Fruit fly (Drosophila melanogaster) whole organism, wandering third instar larva: ENCODE measurements around the gene CG33688.

Experiments
- Abd-B ChIP-seq: fragments of >200 bp; optimal IDR thresholded peaks from 2 replicates; lab custom pipeline; 2017; ENCODE audit warnings: missing biosample characterization, missing genetic modification characterization
- CG32264 ChIP-seq: fragments of 200-800 bp; sonication (Bioruptor generic); optimal IDR thresholded peaks from 2 replicates; lab custom pipeline; 2016; ENCODE audit warnings: missing biosample characterization, missing genetic modification characterization
- CG9705 ChIP-seq: fragments of 200-800 bp; sonication (Bioruptor generic); optimal IDR thresholded peaks from 2 replicates; lab custom pipeline; 2018; ENCODE audit warnings: missing biosample characterization, mild to moderate bottlenecking, missing genetic modification characterization
- CrebA ChIP-seq: fragments of 200-800 bp; sonication (Bioruptor generic); optimal IDR thresholded peaks from 2 replicates; lab custom pipeline; 2016; ENCODE audit warnings: missing biosample characterization, mild to moderate bottlenecking, missing genetic modification characterization, borderline replicate concordance
- Dfd ChIP-seq: fragments of >200 bp; optimal IDR thresholded peaks from 2 replicates; lab custom pipeline; 2017; ENCODE audit warnings: missing biosample characterization, missing genetic modification characterization
- Dif ChIP-seq: fragments of 200-275, 200-300 bp; sonication (Bioruptor generic); optimal IDR thresholded peaks from 2 replicates; lab custom pipeline; 2018; ENCODE audit warnings: missing biosample characterization, missing genetic modification characterization; ENCODE audit not compliant: partially characterized antibody
- GATAd ChIP-seq: sonication (Bioruptor generic); optimal IDR thresholded peaks from 2 replicates; lab custom pipeline; 2016; ENCODE audit warnings: missing biosample characterization, missing genetic modification characterization
- HLH106 ChIP-seq: fragments of 200-800 bp; optimal IDR thresholded peaks from 3 replicates; lab custom pipeline; 2019; ENCODE audit warnings: missing biosample characterization, mild to moderate bottlenecking, missing genetic modification characterization, moderate library complexity
- Hnf4 ChIP-seq: fragments of 200-800 bp; sonication (Bioruptor generic); optimal IDR thresholded peaks from 2 replicates; lab custom pipeline; 2016; ENCODE audit warnings: missing biosample characterization, mild to moderate bottlenecking, missing genetic modification characterization
- Hr78 ChIP-seq: fragments of >200 bp; optimal IDR thresholded peaks from 2 replicates; lab custom pipeline; 2017; ENCODE audit warnings: missing biosample characterization, missing genetic modification characterization
- Hr83 ChIP-seq: fragments of 200-300 bp; sonication (Bioruptor generic); optimal IDR thresholded peaks from 2 replicates; lab custom pipeline; 2016; ENCODE audit warnings: missing biosample characterization, mild to moderate bottlenecking, missing genetic modification characterization, moderate library complexity; ENCODE audit not compliant: poor library complexity, severe bottlenecking
- Jra ChIP-seq: sonication (Bioruptor generic); optimal IDR thresholded peaks from 2 replicates; lab custom pipeline; 2016; ENCODE audit warnings: missing biosample characterization, missing genetic modification characterization
- Mio ChIP-seq: sonication (Bioruptor generic); optimal IDR thresholded peaks from 2 replicates; lab custom pipeline; 2016; ENCODE audit warnings: missing biosample characterization, missing genetic modification characterization
- Myc ChIP-seq: fragments of >200 bp; optimal IDR thresholded peaks from 2 replicates; lab custom pipeline; 2017
- N ChIP-seq: fragments of >200 bp; optimal IDR thresholded peaks from 2 replicates; lab custom pipeline; 2018; ENCODE audit warnings: missing biosample characterization, missing external identifiers, missing genetic modification characterization
- OdsH ChIP-seq: fragments of 200-800 bp; sonication (Bioruptor generic); optimal IDR thresholded peaks from 2 replicates; lab custom pipeline; 2016; ENCODE audit warnings: missing biosample characterization, mild to moderate bottlenecking, missing genetic modification characterization
- Rel ChIP-seq, 2 experiments: fragments of 200-800 bp; sonication (Bioruptor generic) in 1 of 2; optimal IDR thresholded peaks; 2 replicates in 1 of 2; 3 replicates in 1 of 2; lab custom pipeline; 2016 to 2019; ENCODE audit warnings: mild to moderate bottlenecking in 2 of 2, missing biosample characterization in 2 of 2, missing genetic modification characterization in 2 of 2, moderate library complexity in 1 of 2
- Sp1 ChIP-seq: fragments of 200-800 bp; sonication (Bioruptor generic); optimal IDR thresholded peaks from 3 replicates; lab custom pipeline; 2019; ENCODE audit warnings: missing biosample characterization, mild to moderate bottlenecking, missing genetic modification characterization, moderate library complexity
- Vsx2 ChIP-seq: fragments of 200-300, 225-300 bp; sonication (Bioruptor generic); optimal IDR thresholded peaks from 2 replicates; lab custom pipeline; 2018; ENCODE audit warnings: missing biosample characterization, missing genetic modification characterization; ENCODE audit not compliant: partially characterized antibody
- br ChIP-seq: fragments of 200-800 bp; sonication (Bioruptor generic); optimal IDR thresholded peaks from 2 replicates; lab custom pipeline; 2016; ENCODE audit warnings: missing biosample characterization, missing genetic modification characterization
- brk ChIP-seq: fragments of 200-800 bp; sonication (Bioruptor generic); optimal IDR thresholded peaks from 2 replicates; lab custom pipeline; 2016; ENCODE audit warnings: missing biosample characterization, mild to moderate bottlenecking, missing genetic modification characterization
- dl ChIP-seq, 2 experiments: fragments of 175-275, 200-275 bp in 1 of 2; fragments of 200-275 bp in 1 of 2; sonication (Bioruptor generic); optimal IDR thresholded peaks; lab custom pipeline; 2018; ENCODE audit warnings: mild to moderate bottlenecking in 2 of 2, missing biosample characterization in 2 of 2, missing genetic modification characterization in 2 of 2, moderate library complexity in 2 of 2; ENCODE audit not compliant: partially characterized antibody in 2 of 2, insufficient read depth in 1 of 2
- dmrt93B ChIP-seq: fragments of 200-800 bp; sonication (Bioruptor generic); optimal IDR thresholded peaks from 2 replicates; lab custom pipeline; 2018; ENCODE audit warnings: missing biosample characterization, mild to moderate bottlenecking, missing genetic modification characterization
- dsf ChIP-seq: sonication (Bioruptor generic); optimal IDR thresholded peaks from 2 replicates; lab custom pipeline; 2016; ENCODE audit warnings: missing biosample characterization, missing genetic modification characterization, borderline replicate concordance
- ey ChIP-seq: fragments of 200-800 bp; sonication (Bioruptor generic); optimal IDR thresholded peaks from 2 replicates; lab custom pipeline; 2016; ENCODE audit warnings: missing biosample characterization, missing genetic modification characterization
- foxo ChIP-seq, 2 experiments: fragments of 200-800 bp; sonication (Bioruptor generic); optimal IDR thresholded peaks; 2 replicates in 1 of 2; 3 replicates in 1 of 2; lab custom pipeline; 2016 to 2017; ENCODE audit warnings: missing biosample characterization in 2 of 2, missing genetic modification characterization in 2 of 2
- fru ChIP-seq: fragments of 200-800 bp; sonication (Bioruptor generic); optimal IDR thresholded peaks from 3 replicates; lab custom pipeline; 2016; ENCODE audit warnings: missing biosample characterization, mild to moderate bottlenecking, missing genetic modification characterization
- h ChIP-seq: fragments of 200-800 bp; sonication (Bioruptor generic); optimal IDR thresholded peaks from 3 replicates; lab custom pipeline; 2016; ENCODE audit warnings: missing biosample characterization, mild to moderate bottlenecking, missing genetic modification characterization
- jim ChIP-seq: fragments of 175-275, 200-325 bp; sonication (Bioruptor generic); optimal IDR thresholded peaks from 2 replicates; lab custom pipeline; 2016; ENCODE audit warnings: missing biosample characterization, mild to moderate bottlenecking, missing genetic modification characterization
- lola ChIP-seq: fragments of >200 bp; optimal IDR thresholded peaks from 2 replicates; lab custom pipeline; 2017; ENCODE audit warnings: missing biosample characterization, missing genetic modification characterization
- pan ChIP-seq: fragments of >200 bp; optimal IDR thresholded peaks from 2 replicates; lab custom pipeline; 2017
- psq ChIP-seq: fragments of 200-800 bp; sonication (Bioruptor generic); optimal IDR thresholded peaks from 3 replicates; lab custom pipeline; 2017; ENCODE audit warnings: missing biosample characterization, mild to moderate bottlenecking, missing genetic modification characterization, moderate library complexity
- rgr ChIP-seq: fragments of 200-800 bp; sonication (Bioruptor generic); optimal IDR thresholded peaks from 3 replicates; lab custom pipeline; 2016; ENCODE audit warnings: missing biosample characterization, mild to moderate bottlenecking, missing genetic modification characterization
- sage ChIP-seq: fragments of 200-800 bp; sonication (Bioruptor generic); optimal IDR thresholded peaks from 2 replicates; lab custom pipeline; 2016; ENCODE audit warnings: missing biosample characterization, mild to moderate bottlenecking, missing genetic modification characterization
- sv ChIP-seq: fragments of 200-800 bp; sonication (Bioruptor generic); optimal IDR thresholded peaks from 3 replicates; lab custom pipeline; 2016; ENCODE audit warnings: missing biosample characterization, missing genetic modification characterization
- tai ChIP-seq: sonication (Bioruptor generic); optimal IDR thresholded peaks from 2 replicates; lab custom pipeline; 2016; ENCODE audit warnings: missing biosample characterization, missing genetic modification characterization
- usp ChIP-seq: fragments of >200 bp; optimal IDR thresholded peaks from 2 replicates; lab custom pipeline; 2017; ENCODE audit warnings: missing biosample characterization, missing genetic modification characterization
- woc ChIP-seq: sonication (Bioruptor generic); optimal IDR thresholded peaks from 2 replicates; lab custom pipeline; 2016; ENCODE audit warnings: missing biosample characterization, mild to moderate bottlenecking, missing genetic modification characterization

The CG33688 gene

DNA sequence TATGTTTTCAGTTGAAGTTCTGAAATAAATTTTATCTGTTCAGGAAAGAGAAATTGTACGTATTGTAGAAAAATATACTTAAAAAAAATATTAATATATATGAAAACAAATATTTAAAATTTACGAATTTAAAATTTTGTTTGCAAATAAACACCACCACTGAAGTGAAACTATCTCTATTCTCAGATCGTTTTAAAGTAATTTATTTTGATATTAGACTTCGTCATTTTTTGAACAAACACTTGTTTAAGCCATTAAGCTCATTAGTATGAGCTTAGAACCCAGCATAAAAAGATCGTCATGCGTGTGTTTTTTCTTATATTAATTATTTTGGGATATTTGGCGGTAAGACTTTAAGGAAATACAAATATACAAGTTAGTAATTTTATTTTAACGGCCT, at the start of gene CG33688:
CG33688 (plus strand) TSS at position 301 of the 400 bp plus-strand sequence.
- no peak for TF ChIP-seq tai (GFP tag; lab: Kevin White, UChicago)
- no peak for TF ChIP-seq Hr78 (GFP tag; lab: Kevin White, UChicago)
- TF ChIP-seq Dfd (GFP tag; lab: Kevin White, UChicago): no peak
- TF ChIP-seq GATAd (GFP tag; lab: Kevin White, UChicago): no peak
- TF ChIP-seq dsf: no peak
- TF ChIP-seq lola (GFP tag; lab: Kevin White, UChicago): no peak
- no peak for TF ChIP-seq Rel (GFP tag; optimal IDR thresholded peaks at IDR 0.05; lab: Kevin White, UChicago)
- no peak for TF ChIP-seq Rel (tag; optimal IDR thresholded peaks at IDR 0.05; lab: Kevin White, UChicago)
- no peak for TF ChIP-seq psq

DNA sequence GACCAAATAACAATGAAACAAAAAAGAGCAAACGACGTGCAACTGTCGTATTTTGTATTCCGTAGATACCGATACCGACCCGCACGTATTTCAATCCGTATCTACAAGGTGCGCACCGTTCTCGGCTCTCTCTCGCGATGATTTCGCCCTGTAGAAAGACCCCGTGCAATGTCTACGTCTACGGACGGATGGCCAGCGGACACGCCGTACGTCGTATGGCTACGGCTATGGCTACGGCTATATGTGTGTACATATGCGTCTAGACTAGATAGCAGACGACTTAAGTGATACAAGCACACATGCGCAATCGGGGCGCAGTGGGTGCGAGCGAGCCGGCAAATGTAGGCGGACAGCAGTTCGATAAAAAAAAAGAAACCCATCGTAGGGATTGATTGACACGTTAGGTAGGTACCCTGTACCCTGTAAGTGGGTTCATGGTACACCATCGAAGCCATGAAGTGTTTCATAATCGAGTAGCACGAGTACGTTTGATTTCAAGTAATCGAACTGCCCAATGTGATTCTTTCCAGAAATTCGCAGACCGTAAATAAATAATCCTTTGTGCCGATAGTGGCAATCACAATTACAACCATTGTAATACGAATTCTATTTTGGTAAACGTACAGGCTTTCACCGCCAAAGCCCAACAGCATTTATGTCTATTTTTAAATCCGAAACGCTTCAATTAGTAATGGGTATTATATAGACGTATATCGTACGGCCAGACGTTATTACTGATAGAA, 49.4 kb upstream of the CG33688 start:
- no peak for TF ChIP-seq brk (GFP tag; lab: Kevin White, UChicago)
- TF ChIP-seq sage (GFP tag; lab: Kevin White, UChicago): no peak
- no peak for TF ChIP-seq Vsx2 (GFP tag; lab: Kevin White, UChicago)
- no peak for TF ChIP-seq GATAd (GFP tag; lab: Kevin White, UChicago)
- no peak for TF ChIP-seq dsf
- TF ChIP-seq Hr83: no peak
- no peak for TF ChIP-seq CrebA (GFP tag; lab: Kevin White, UChicago)
- no peak for TF ChIP-seq sv (GFP tag; lab: Kevin White, UChicago)
- TF ChIP-seq tai (GFP tag; lab: Kevin White, UChicago): no peak
- no peak for TF ChIP-seq br (GFP tag; lab: Kevin White, UChicago)
- no peak for TF ChIP-seq CG9705 (GFP tag; lab: Kevin White, UChicago)
- no peak for TF ChIP-seq rgr (GFP tag; lab: Kevin White, UChicago)
- TF ChIP-seq woc (GFP tag; lab: Kevin White, UChicago): peak; percentile 26
- TF ChIP-seq CG32264 (GFP tag; lab: Kevin White, UChicago): no peak
- TF ChIP-seq Jra (GFP tag; lab: Kevin White, UChicago): no peak
- no peak for TF ChIP-seq ey (GFP tag; lab: Kevin White, UChicago)
- TF ChIP-seq h (GFP tag; lab: Kevin White, UChicago): peak; percentile 39
- no peak for TF ChIP-seq dmrt93B (GFP tag; lab: Kevin White, UChicago)
- TF ChIP-seq dl (GFP tag; optimal IDR thresholded peaks at IDR 0.05; lab: Kevin White, UChicago; ENCODE audit: insufficient read depth in 1 of 2, partially characterized antibody in 2 of 2): peak in 1 of 2 experiments; percentile 42
- TF ChIP-seq HLH106 (tag; lab: Kevin White, UChicago): no peak
- no peak for TF ChIP-seq Rel (GFP tag; optimal IDR thresholded peaks at IDR 0.05; lab: Kevin White, UChicago)
- TF ChIP-seq Rel (tag; optimal IDR thresholded peaks at IDR 0.05; lab: Kevin White, UChicago): peak; percentile 7
- TF ChIP-seq Sp1 (GFP tag; lab: Kevin White, UChicago): peak; percentile 17
- no peak for TF ChIP-seq psq
- TF ChIP-seq Abd-B (GFP tag; lab: Kevin White, UChicago): no peak
- no peak for TF ChIP-seq lola (GFP tag; lab: Kevin White, UChicago)
- peak; percentile 36 for TF ChIP-seq fru (GFP tag; lab: Kevin White, UChicago)
- no peak for TF ChIP-seq Hnf4 (GFP tag; lab: Kevin White, UChicago)
- no peak for TF ChIP-seq OdsH
- no peak for TF ChIP-seq Dfd (GFP tag; lab: Kevin White, UChicago)
- TF ChIP-seq N: no peak
- TF ChIP-seq Mio: no peak
- TF ChIP-seq foxo (GFP tag; optimal IDR thresholded peaks at IDR 0.05; lab: Kevin White, UChicago): no peak
- TF ChIP-seq pan (lab: Kevin White, UChicago): no peak
- TF ChIP-seq Dif (GFP tag; lab: Kevin White, UChicago): no peak
- no peak for TF ChIP-seq usp
- TF ChIP-seq Myc (lab: Kevin White, UChicago): no peak
- TF ChIP-seq jim (GFP tag; lab: Kevin White, UChicago): no peak
- no peak for TF ChIP-seq Hr78 (GFP tag; lab: Kevin White, UChicago)
